Fruit fly (Drosophila melanogaster) whole organism, prepupa: ENCODE results near the gene SelG.
A peak's percentile ranks its signal among the peaks of the same experiment; 100 is the strongest.

Experiments used
- Blimp-1 ChIP-seq: fragments of 200-800 bp; sonication (Bioruptor generic); optimal IDR thresholded peaks from 3 replicates; lab custom pipeline; 2017; ENCODE audit warnings: missing biosample characterization, missing genetic modification characterization, mild to moderate bottlenecking, moderate library complexity, missing genetic modification reagents
- CG10631 ChIP-seq: fragments of 200-800 bp; sonication (Bioruptor generic); optimal IDR thresholded peaks from 2 replicates; lab custom pipeline; 2016; ENCODE audit warnings: missing biosample characterization, missing genetic modification characterization
- CG10669 ChIP-seq: fragments of 200-800 bp; sonication (Bioruptor generic); optimal IDR thresholded peaks from 3 replicates; lab custom pipeline; 2018; ENCODE audit warnings: missing biosample characterization, mild to moderate bottlenecking, missing genetic modification characterization, moderate library complexity
- CG11294 ChIP-seq: fragments of 200-800 bp; sonication (Bioruptor generic); IDR thresholded peaks from 2 replicates; pipeline ENCODE4 v1.3.6; 2022; ENCODE audit warnings: missing biosample characterization, missing genetic modification characterization
- CG11762 ChIP-seq: fragments of 200-800 bp; sonication (Bioruptor generic); optimal IDR thresholded peaks from 3 replicates; lab custom pipeline; 2016; ENCODE audit warnings: missing biosample characterization, missing genetic modification characterization; ENCODE audit not compliant: insufficient read depth
- CG15336 ChIP-seq: fragments of 200-800 bp; sonication (Bioruptor generic); IDR thresholded peaks from 2 replicates; pipeline ENCODE4 v1.3.6; 2022; ENCODE audit warnings: missing biosample characterization, missing genetic modification characterization
- CG3032 ChIP-seq: fragments of 200-800 bp; optimal IDR thresholded peaks from 2 replicates; lab custom pipeline; 2019; ENCODE audit warnings: missing biosample characterization, mild to moderate bottlenecking, missing genetic modification characterization, moderate library complexity
- CG31627 ChIP-seq: fragments of 200-800 bp; sonication (Bioruptor generic); optimal IDR thresholded peaks from 3 replicates; lab custom pipeline; 2016; ENCODE audit warnings: missing biosample characterization, missing genetic modification characterization
- CG32006 ChIP-seq: fragments of 200-800 bp; sonication (Bioruptor generic); optimal IDR thresholded peaks from 3 replicates; lab custom pipeline; 2017; ENCODE audit warnings: missing biosample characterization, mild to moderate bottlenecking, missing genetic modification characterization
- CG34406 ChIP-seq: fragments of 200-800 bp; sonication (Bioruptor generic); optimal IDR thresholded peaks from 3 replicates; lab custom pipeline; 2016; ENCODE audit warnings: missing biosample characterization, missing genetic modification characterization
- CG4318 ChIP-seq: fragments of 200-800 bp; sonication (Bioruptor generic); optimal IDR thresholded peaks from 3 replicates; lab custom pipeline; 2017; ENCODE audit warnings: missing biosample characterization, mild to moderate bottlenecking, missing genetic modification characterization
- CG6163 ChIP-seq: fragments of 200-800 bp; sonication (Bioruptor generic); IDR thresholded peaks from 3 replicates; pipeline ENCODE4 v1.3.6; 2022; ENCODE audit warnings: missing biosample characterization, missing genetic modification characterization
- CG6276 ChIP-seq: fragments of 200-800 bp; sonication (Bioruptor generic); optimal IDR thresholded peaks from 2 replicates; lab custom pipeline; 2017; ENCODE audit warnings: missing biosample characterization, mild to moderate bottlenecking, missing genetic modification characterization
- CG6854 ChIP-seq: fragments of 200-800 bp; sonication (Bioruptor generic); optimal IDR thresholded peaks from 2 replicates; lab custom pipeline; 2017; ENCODE audit warnings: missing biosample characterization, mild to moderate bottlenecking, missing genetic modification characterization
- CG7368 ChIP-seq: fragments of 200-800 bp; sonication (Bioruptor generic); optimal IDR thresholded peaks from 3 replicates; lab custom pipeline; 2016; ENCODE audit warnings: missing biosample characterization, missing genetic modification characterization
- CG8319 ChIP-seq: fragments of 200-800 bp; sonication (Bioruptor generic); optimal IDR thresholded peaks from 3 replicates; lab custom pipeline; 2016; ENCODE audit warnings: missing biosample characterization, missing genetic modification characterization
- CG8632 ChIP-seq: fragments of 200-800 bp; sonication (Bioruptor generic); optimal IDR thresholded peaks from 3 replicates; lab custom pipeline; 2016; ENCODE audit warnings: missing biosample characterization, missing genetic modification characterization
- CG9139 ChIP-seq: fragments of 200-800 bp; sonication (Bioruptor generic); optimal IDR thresholded peaks from 3 replicates; lab custom pipeline; 2017; ENCODE audit warnings: missing biosample characterization, mild to moderate bottlenecking, missing genetic modification characterization
- Eip78C ChIP-seq: fragments of 200-800 bp; sonication (Bioruptor generic); peaks from one replicate; lab custom pipeline; 2016; ENCODE audit warnings: missing biosample characterization, missing genetic modification characterization
- Gug ChIP-seq: fragments of 200-800 bp; sonication (Bioruptor generic); IDR thresholded peaks from 2 replicates; pipeline ENCODE4 v1.3.6; 2022; ENCODE audit warnings: missing biosample characterization, missing genetic modification characterization
- Hr38 ChIP-seq: sonication (Bioruptor generic); optimal IDR thresholded peaks from 2 replicates; lab custom pipeline; 2016; ENCODE audit warnings: missing biosample characterization, missing genetic modification characterization
- Hr39 ChIP-seq: fragments of 200-800 bp; sonication (Bioruptor generic); optimal IDR thresholded peaks from 2 replicates; lab custom pipeline; 2016; ENCODE audit warnings: missing biosample characterization, missing genetic modification characterization
- Lpt ChIP-seq: fragments of 200-800 bp; sonication (Bioruptor generic); optimal IDR thresholded peaks from 3 replicates; lab custom pipeline; 2016; ENCODE audit warnings: missing biosample characterization, missing genetic modification characterization
- Met ChIP-seq: fragments of 200-800 bp; sonication (Bioruptor generic); optimal IDR thresholded peaks from 3 replicates; lab custom pipeline; 2016; ENCODE audit warnings: missing biosample characterization, missing genetic modification characterization
- Smox ChIP-seq: fragments of 200-800 bp; sonication (Bioruptor generic); optimal IDR thresholded peaks from 3 replicates; lab custom pipeline; 2016; ENCODE audit warnings: missing biosample characterization, missing genetic modification characterization
- Sox14 ChIP-seq: fragments of 200-800 bp; sonication (Bioruptor generic); optimal IDR thresholded peaks from 3 replicates; lab custom pipeline; 2016; ENCODE audit warnings: missing biosample characterization, missing genetic modification characterization
- achi ChIP-seq: fragments of 200-800 bp; sonication (Bioruptor generic); optimal IDR thresholded peaks from 3 replicates; lab custom pipeline; 2016; ENCODE audit warnings: missing biosample characterization, missing genetic modification characterization
- acj6 ChIP-seq: fragments of 200-800 bp; sonication (Bioruptor generic); optimal IDR thresholded peaks from 3 replicates; lab custom pipeline; 2016; ENCODE audit warnings: missing biosample characterization, missing genetic modification characterization
- cyc ChIP-seq: fragments of 200-800 bp; sonication (Bioruptor generic); optimal IDR thresholded peaks from 3 replicates; lab custom pipeline; 2016; ENCODE audit warnings: missing biosample characterization, missing genetic modification characterization
- dac ChIP-seq: fragments of 200-800 bp; sonication (Bioruptor generic); optimal IDR thresholded peaks from 2 replicates; lab custom pipeline; 2017; ENCODE audit warnings: missing biosample characterization, mild to moderate bottlenecking, missing genetic modification characterization
- dsx ChIP-seq: fragments of 200-800 bp; optimal IDR thresholded peaks from 3 replicates; lab custom pipeline; 2019; ENCODE audit warnings: missing biosample characterization, mild to moderate bottlenecking, missing genetic modification characterization, moderate library complexity; ENCODE audit not compliant: poor library complexity, severe bottlenecking
- esn ChIP-seq: fragments of 200-800 bp; sonication (Bioruptor generic); optimal IDR thresholded peaks from 2 replicates; lab custom pipeline; 2016; ENCODE audit warnings: missing biosample characterization, mild to moderate bottlenecking, missing genetic modification characterization, moderate library complexity
- fd85E ChIP-seq: fragments of 200-800 bp; sonication (Bioruptor generic); optimal IDR thresholded peaks from 3 replicates; lab custom pipeline; 2016; ENCODE audit warnings: missing biosample characterization, missing genetic modification characterization
- fkh ChIP-seq: fragments of 200-800 bp; sonication (Bioruptor generic); optimal IDR thresholded peaks from 3 replicates; lab custom pipeline; 2017; ENCODE audit warnings: missing biosample characterization, mild to moderate bottlenecking, missing genetic modification characterization, moderate library complexity
- lz ChIP-seq: fragments of 200-800 bp; sonication (Bioruptor generic); optimal IDR thresholded peaks from 3 replicates; lab custom pipeline; 2016; ENCODE audit warnings: missing biosample characterization, missing genetic modification characterization
- pdm3 ChIP-seq: fragments of 200-800 bp; sonication (Bioruptor generic); optimal IDR thresholded peaks from 3 replicates; lab custom pipeline; 2016; ENCODE audit warnings: missing biosample characterization, missing genetic modification characterization
- spab ChIP-seq: fragments of 200-800 bp; sonication (Bioruptor generic); optimal IDR thresholded peaks from 2 replicates; lab custom pipeline; 2017; ENCODE audit warnings: missing biosample characterization, mild to moderate bottlenecking, missing genetic modification characterization, missing genetic modification reagents
- ss ChIP-seq, 2 experiments: fragments of 200-800 bp; sonication (Bioruptor generic); optimal IDR thresholded peaks; 2 replicates in 1 of 2; 3 replicates in 1 of 2; lab custom pipeline; 2017 to 2018; ENCODE audit warnings: mild to moderate bottlenecking in 2 of 2, missing biosample characterization in 2 of 2, missing genetic modification characterization in 2 of 2, moderate library complexity in 1 of 2
- svp ChIP-seq: fragments of 200-800 bp; sonication (Bioruptor generic); peaks from one replicate; lab custom pipeline; 2016; ENCODE audit warnings: missing biosample characterization, missing genetic modification characterization
- topi ChIP-seq: fragments of 200-800 bp; sonication (Bioruptor generic); optimal IDR thresholded peaks from 3 replicates; lab custom pipeline; 2016; ENCODE audit warnings: missing biosample characterization, missing genetic modification characterization
- vri ChIP-seq: fragments of 200-800 bp; sonication (Bioruptor generic); optimal IDR thresholded peaks from 3 replicates; lab custom pipeline; 2016; ENCODE audit warnings: missing biosample characterization, mild to moderate bottlenecking, missing genetic modification characterization

Gene SelG

DNA sequence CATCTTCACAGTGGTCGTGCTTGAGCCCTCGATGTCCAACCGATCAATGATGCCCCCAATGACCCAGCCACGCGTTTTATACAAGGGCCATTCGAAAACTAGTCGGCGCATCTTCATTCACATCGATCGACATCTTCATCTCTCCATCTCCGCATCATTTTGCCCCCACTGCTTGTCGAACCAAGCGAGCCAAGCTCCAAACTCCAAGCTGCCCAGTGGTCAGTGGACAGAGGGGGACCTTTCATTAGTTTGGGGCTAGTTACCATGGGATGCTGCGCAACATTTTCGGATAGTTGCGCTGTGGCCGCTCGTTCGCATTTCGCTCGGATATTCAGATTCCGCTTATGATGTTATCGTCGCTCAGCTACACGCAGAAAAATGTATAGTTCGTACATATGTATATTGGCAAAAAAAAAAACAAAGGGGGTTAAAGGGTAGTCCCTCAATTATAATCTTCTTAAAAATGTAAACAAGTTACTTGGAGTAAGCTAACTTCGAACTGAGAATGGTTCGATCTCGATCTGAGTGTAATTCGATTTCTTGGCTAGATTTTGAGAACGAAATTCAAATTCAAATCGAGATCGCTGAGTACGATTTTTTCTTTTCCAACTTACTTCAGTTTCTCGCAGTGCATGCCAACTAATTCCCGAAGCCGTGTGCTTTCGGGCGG lies 40.9 kb upstream of the SelG start, which contains the start of gene CG15740 (continued):
- no peak for TF ChIP-seq CG10669 (GFP tag; lab: Kevin White, UChicago)

DNA sequence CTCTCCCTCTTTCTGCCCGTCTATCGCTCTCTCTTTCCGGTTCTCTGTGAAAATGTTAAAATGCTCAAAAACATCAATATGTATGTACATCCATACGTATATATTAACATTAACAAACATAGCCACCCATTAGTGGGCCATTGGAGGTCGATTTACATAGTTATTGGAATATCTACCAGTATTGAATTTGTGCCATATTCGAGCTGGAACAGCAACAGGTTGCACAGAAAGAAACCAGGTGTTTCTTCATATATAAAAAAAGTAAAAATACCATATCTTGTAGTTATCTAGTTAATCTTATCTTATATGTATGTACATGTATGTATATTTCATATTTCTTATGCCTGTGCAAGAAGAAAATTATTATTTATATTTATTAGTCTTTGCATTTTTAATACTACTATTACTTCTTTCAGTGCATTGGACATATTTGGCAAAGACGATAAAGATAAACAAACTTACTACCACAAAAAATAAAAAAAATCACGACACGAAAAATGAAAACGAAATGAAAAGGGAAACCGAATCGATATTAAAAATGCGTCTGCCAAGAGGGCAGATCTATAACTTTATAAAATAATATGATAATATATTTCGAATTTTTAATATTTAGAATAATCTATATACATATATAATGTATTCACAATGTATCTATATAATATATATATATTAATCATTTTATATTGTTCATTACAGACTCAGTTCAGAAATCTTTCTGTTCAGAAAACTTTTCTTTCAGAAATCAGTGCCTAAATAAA lies 38.4 kb upstream of the SelG start:
- no peak for TF ChIP-seq lz (GFP tag; lab: Kevin White, UChicago)
- TF ChIP-seq Blimp-1 (GFP tag; lab: Kevin White, UChicago): peak; percentile 6
- TF ChIP-seq dsx: no peak
- TF ChIP-seq Met: no peak
- no peak for TF ChIP-seq CG15336 (GFP tag; lab: Robert Waterston, UW)
- TF ChIP-seq CG34406 (GFP tag; lab: Kevin White, UChicago): peak; percentile 7
- no peak for TF ChIP-seq acj6 (GFP tag; lab: Kevin White, UChicago)
- no peak for TF ChIP-seq Lpt (GFP tag; lab: Kevin White, UChicago)
- TF ChIP-seq CG31627 (GFP tag; lab: Kevin White, UChicago): no peak
- no peak for TF ChIP-seq CG10631 (GFP tag; lab: Kevin White, UChicago)
- no peak for TF ChIP-seq pdm3 (GFP tag; lab: Kevin White, UChicago)
- no peak for TF ChIP-seq CG11294 (GFP tag; lab: Robert Waterston, UW)
- TF ChIP-seq CG7368 (GFP tag; lab: Kevin White, UChicago): no peak
- TF ChIP-seq esn (GFP tag; lab: Kevin White, UChicago): no peak
- peak; percentile 10 for TF ChIP-seq svp (GFP tag; lab: Kevin White, UChicago)
- TF ChIP-seq achi: no peak
- TF ChIP-seq Smox (GFP tag; lab: Kevin White, UChicago): no peak
- peak; percentile 26 for TF ChIP-seq fkh (GFP tag; lab: Kevin White, UChicago)
- peak; percentile 47 for TF ChIP-seq Eip78C
- TF ChIP-seq, all 60 proteins: peak for 5

DNA sequence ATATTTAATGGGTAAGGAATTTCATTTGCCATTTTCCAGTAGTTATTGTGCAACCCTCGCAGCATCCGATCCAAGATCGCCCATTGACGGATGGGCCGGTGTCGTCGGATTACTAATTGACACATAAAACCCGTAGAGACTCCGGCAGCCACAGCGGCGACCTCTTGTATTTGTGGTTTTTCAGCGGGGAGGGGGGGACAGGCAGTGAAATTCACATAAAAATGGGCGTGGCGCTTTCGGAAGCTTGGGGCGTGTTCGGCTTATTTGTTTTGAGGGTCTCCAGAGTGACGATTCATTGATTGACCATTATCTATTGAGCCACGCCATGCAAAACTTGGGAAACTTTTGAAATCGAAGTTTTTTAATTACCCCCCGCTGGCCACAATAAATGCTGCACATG lies 37.8 kb upstream of the SelG start:
- TF ChIP-seq Hr38 (GFP tag; lab: Kevin White, UChicago) (no peak), dac (GFP tag; lab: Kevin White, UChicago) (no peak), pdm3 (GFP tag; lab: Kevin White, UChicago) (no peak), dsx (no peak), CG6163 (no peak), CG3032 (no peak), CG34406 (GFP tag; lab: Kevin White, UChicago) (no peak), CG8319 (GFP tag; lab: Kevin White, UChicago) (no peak), esn (GFP tag; lab: Kevin White, UChicago) (no peak), CG8632 (no peak), spab (GFP tag; lab: Kevin White, UChicago) (no peak), Hr39 (no peak), CG6276 (GFP tag; lab: Kevin White, UChicago) (no peak), CG15336 (GFP tag; lab: Robert Waterston, UW) (no peak), CG9139 (no peak), vri (GFP tag; lab: Kevin White, UChicago) (no peak)

DNA sequence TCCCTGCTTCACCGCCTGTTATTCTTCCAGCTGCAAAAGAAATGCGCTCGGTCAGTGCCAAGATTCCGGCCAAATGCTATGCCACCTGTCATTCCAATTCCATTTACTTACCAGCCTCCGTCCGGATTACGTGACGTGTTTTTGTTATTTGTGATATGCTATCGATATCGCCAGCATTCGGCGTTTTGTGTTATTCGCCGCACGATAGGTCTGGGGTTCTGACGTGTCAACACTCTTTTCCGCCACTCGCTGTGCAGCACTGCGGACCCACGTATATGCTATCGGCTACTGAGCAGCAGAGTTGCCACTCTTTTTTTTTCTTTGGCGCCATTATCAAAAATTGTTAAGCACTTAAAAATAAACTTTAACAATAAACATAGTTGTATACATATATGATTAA lies 34.8 kb upstream of the SelG start, which contains the start of gene p24-1:
Gene p24-1, minus strand, starts transcription at position 221 of the 400 bp plus-strand sequence.
- TF ChIP-seq Hr38 (GFP tag; lab: Kevin White, UChicago) (no peak), Met (peak; percentile 14), CG6854 (GFP tag; lab: Kevin White, UChicago) (no peak), ss (GFP tag; optimal IDR thresholded peaks at IDR 0.05; lab: Kevin White, UChicago) (no peak), Eip78C (peak; percentile 37), CG10669 (GFP tag; lab: Kevin White, UChicago) (no peak), Blimp-1 (GFP tag; lab: Kevin White, UChicago) (no peak), CG31627 (GFP tag; lab: Kevin White, UChicago) (peak; percentile 50), Lpt (GFP tag; lab: Kevin White, UChicago) (no peak), cyc (GFP tag; lab: Kevin White, UChicago) (peak; percentile 49), CG11762 (GFP tag; lab: Kevin White, UChicago) (no peak), lz (GFP tag; lab: Kevin White, UChicago) (peak; percentile 49), CG32006 (GFP tag; lab: Kevin White, UChicago) (no peak), vri (GFP tag; lab: Kevin White, UChicago) (peak; percentile 73), CG8632 (no peak), topi (GFP tag; lab: Kevin White, UChicago) (peak; percentile 14), CG6276 (GFP tag; lab: Kevin White, UChicago) (no peak), esn (GFP tag; lab: Kevin White, UChicago) (peak; percentile 40), svp (GFP tag; lab: Kevin White, UChicago) (peak; percentile 72), fd85E (no peak), CG4318 (no peak), dac (GFP tag; lab: Kevin White, UChicago) (no peak), Gug (no peak), Sox14 (GFP tag; lab: Kevin White, UChicago) (peak; percentile 16), CG34406 (GFP tag; lab: Kevin White, UChicago) (no peak), fkh (GFP tag; lab: Kevin White, UChicago) (peak; percentile 65), CG7368 (GFP tag; lab: Kevin White, UChicago) (no peak)
